Fruit fly (Drosophila melanogaster): ENCODE measurements around the gene HP1c.

- no peak for TF ChIP-seq psq (optimal IDR thresholded peaks at IDR 0.05)
- no peak for TF ChIP-seq pan (optimal IDR thresholded peaks at IDR 0.05)
- TF ChIP-seq usp (GFP tag; optimal IDR thresholded peaks at IDR 0.05), result no peak
Measured at dm6 chr3R:22751698-22752097, 6.3 kb downstream of the HP1c start.
